Worm (Caenorhabditis elegans) whole organism, L1 larva: ENCODE measurements around the gene acs-7.

Experiments
- C16A3.4 ChIP-seq: fragments of 150-350 bp; optimal IDR thresholded peaks from 2 replicates; lab custom pipeline; 2014; ENCODE audit warnings: missing biosample characterization, missing genetic modification characterization
- Y116A8C.19 ChIP-seq: sonication (generic microtip); optimal IDR thresholded peaks from 2 replicates; lab custom pipeline; 2016; ENCODE audit warnings: missing compliant biosample characterization, missing genetic modification characterization, borderline replicate concordance
- aha-1 ChIP-seq: fragments of 150-350 bp; optimal IDR thresholded peaks from 2 replicates; lab custom pipeline; 2014; ENCODE audit warnings: missing biosample characterization, missing genetic modification characterization
- alr-1 ChIP-seq: fragments of 200-800 bp; sonication (Bioruptor generic); optimal IDR thresholded peaks from 2 replicates; lab custom pipeline; 2018; ENCODE audit warnings: borderline replicate concordance, mild to moderate bottlenecking, missing genetic modification characterization, missing compliant biosample characterization
- aly-2 ChIP-seq: fragments of 150-350 bp; optimal IDR thresholded peaks from 2 replicates; lab custom pipeline; 2014; ENCODE audit warnings: missing biosample characterization, missing genetic modification characterization
- ama-1 ChIP-seq: fragments of 150-350 bp; optimal IDR thresholded peaks from 2 replicates; lab custom pipeline; 2014
- ceh-8 ChIP-seq: fragments of 200-800 bp; sonication (Bioruptor generic); optimal IDR thresholded peaks from 2 replicates; lab custom pipeline; 2018; ENCODE audit warnings: mild to moderate bottlenecking, missing genetic modification characterization, moderate library complexity, missing compliant biosample characterization
- ceh-82 ChIP-seq, 3 experiments: fragments of 150-350 bp in 1 of 3; sonication (generic microtip) in 2 of 3; optimal IDR thresholded peaks; 2 replicates each; lab custom pipeline; 2014 to 2017; ENCODE audit warnings: missing biosample characterization in 3 of 3, missing genetic modification characterization in 3 of 3
- ceh-88 ChIP-seq: fragments of 200-800 bp; sonication (Bioruptor generic); IDR thresholded peaks from 2 replicates; pipeline ENCODE4 v1.3.6; 2022; ENCODE audit warnings: missing genetic modification characterization, missing compliant biosample characterization
- ceh-90 ChIP-seq: sonication (generic microtip); optimal IDR thresholded peaks from 2 replicates; lab custom pipeline; 2016; ENCODE audit warnings: missing genetic modification characterization, missing compliant biosample characterization
- dsc-1 ChIP-seq: sonication (generic microtip); optimal IDR thresholded peaks from 2 replicates; lab custom pipeline; 2016; ENCODE audit warnings: mild to moderate bottlenecking, missing genetic modification characterization, missing compliant biosample characterization
- efl-1 ChIP-seq, 4 experiments: fragments of 150-350 bp; optimal IDR thresholded peaks in 3 of 4; peaks in 1 of 4; 1 replicate in 1 of 4; 2 replicates in 3 of 4; lab custom pipeline; 2014; ENCODE audit warnings: missing biosample characterization in 2 of 4, missing genetic modification characterization in 2 of 4, missing genetic modification reagents in 2 of 4
- efl-3 ChIP-seq: fragments of 200-800 bp; sonication (Bioruptor generic); optimal IDR thresholded peaks from 2 replicates; lab custom pipeline; 2018; ENCODE audit warnings: mild to moderate bottlenecking, missing genetic modification characterization, missing compliant biosample characterization
- egl-13 ChIP-seq: sonication (generic microtip); optimal IDR thresholded peaks from 2 replicates; lab custom pipeline; 2016; ENCODE audit warnings: missing genotype, missing genetic modification reagents, missing genetic modification characterization, missing compliant biosample characterization
- egl-27 ChIP-seq, 2 experiments: fragments of 150-350 bp in 1 of 2; sonication (generic microtip); optimal IDR thresholded peaks; 3 replicates each; lab custom pipeline; 2017 to 2018; ENCODE audit warnings: missing biosample characterization in 2 of 2, missing genetic modification characterization in 2 of 2, missing genetic modification reagents in 2 of 2
- elt-2 ChIP-seq: sonication (generic microtip); optimal IDR thresholded peaks from 2 replicates; lab custom pipeline; 2016; ENCODE audit warnings: missing genetic modification characterization, mild to moderate bottlenecking, inconsistent platforms, missing compliant biosample characterization, missing genetic modification reagents
- elt-3 ChIP-seq, 6 experiments: fragments of 150-350 bp in 1 of 6; sonication (generic microtip); optimal IDR thresholded peaks; 2 replicates each; lab custom pipeline; 2017 to 2018; ENCODE audit warnings: missing biosample characterization in 6 of 6, missing genetic modification characterization in 6 of 6, inconsistent platforms in 1 of 6
- fkh-10 ChIP-seq: sonication (generic microtip); optimal IDR thresholded peaks from 2 replicates; lab custom pipeline; 2017; ENCODE audit warnings: missing biosample characterization, missing genetic modification reagents, missing genetic modification characterization
- fkh-4 ChIP-seq: sonication (generic microtip); optimal IDR thresholded peaks from 2 replicates; lab custom pipeline; 2016; ENCODE audit warnings: missing compliant biosample characterization, missing genetic modification characterization, borderline replicate concordance
- fos-1 ChIP-seq: fragments of 150-350 bp; optimal IDR thresholded peaks from 2 replicates; lab custom pipeline; 2014; ENCODE audit warnings: missing biosample characterization, missing genetic modification characterization
- grh-1 ChIP-seq: fragments of 200-800 bp; sonication (Bioruptor generic); IDR thresholded peaks from 2 replicates; pipeline ENCODE4 v1.3.6; 2022; ENCODE audit warnings: missing genetic modification reagents, missing genetic modification characterization, missing compliant biosample characterization
- hlh-17 ChIP-seq: fragments of 200-800 bp; sonication (Bioruptor generic); optimal IDR thresholded peaks from 2 replicates; lab custom pipeline; 2018; ENCODE audit warnings: missing genetic modification characterization, mild to moderate bottlenecking, missing compliant biosample characterization, moderate library complexity, borderline replicate concordance
- hpl-2 ChIP-seq: fragments of 150-350 bp; optimal IDR thresholded peaks from 2 replicates; lab custom pipeline; 2014; ENCODE audit warnings: missing biosample characterization, missing genetic modification reagents, missing genetic modification characterization
- irx-1 ChIP-seq: sonication (generic microtip); optimal IDR thresholded peaks from 2 replicates; lab custom pipeline; 2016; ENCODE audit warnings: missing genetic modification characterization, missing compliant biosample characterization
- isw-1 ChIP-seq: fragments of 200-800 bp; sonication (Bioruptor generic); IDR thresholded peaks from 2 replicates; pipeline ENCODE4 v1.3.6; 2022; ENCODE audit warnings: missing genetic modification characterization, missing compliant biosample characterization
- jun-1 ChIP-seq: fragments of 150-350 bp; optimal IDR thresholded peaks from 2 replicates; lab custom pipeline; 2014; ENCODE audit warnings: missing biosample characterization, missing genetic modification reagents, missing genetic modification characterization
- lir-3 ChIP-seq: sonication (generic microtip); optimal IDR thresholded peaks from 2 replicates; lab custom pipeline; 2016; ENCODE audit warnings: mild to moderate bottlenecking, missing genetic modification characterization, moderate library complexity, missing compliant biosample characterization; ENCODE audit not compliant: poor library complexity
- lsy-2 ChIP-seq, 2 experiments: fragments of 150-350 bp; optimal IDR thresholded peaks; 2 replicates each; lab custom pipeline; 2014; ENCODE audit warnings: missing biosample characterization in 2 of 2, missing genetic modification characterization in 2 of 2
- mab-9 ChIP-seq: fragments of 200-800 bp; sonication (Bioruptor generic); IDR thresholded peaks from 2 replicates; pipeline ENCODE4 v1.3.6; 2022; ENCODE audit warnings: missing genetic modification reagents, missing genetic modification characterization, missing compliant biosample characterization
- mdl-1 ChIP-seq, 2 experiments: fragments of 150-350 bp; optimal IDR thresholded peaks; 2 replicates each; lab custom pipeline; 2014 to 2017; ENCODE audit warnings: missing biosample characterization in 2 of 2, missing genetic modification characterization in 2 of 2, inconsistent platforms in 1 of 2
- mep-1 ChIP-seq: fragments of 150-350 bp; optimal IDR thresholded peaks from 2 replicates; lab custom pipeline; 2014; ENCODE audit warnings: missing biosample characterization, missing genetic modification characterization
- nhr-11 ChIP-seq: fragments of 150-350 bp; optimal IDR thresholded peaks from 2 replicates; lab custom pipeline; 2014; ENCODE audit warnings: missing biosample characterization, missing genetic modification characterization
- nhr-12 ChIP-seq: sonication (generic microtip); optimal IDR thresholded peaks from 2 replicates; lab custom pipeline; 2017; ENCODE audit warnings: missing biosample characterization, missing genetic modification characterization
- nhr-20 ChIP-seq: sonication (generic microtip); optimal IDR thresholded peaks from 2 replicates; lab custom pipeline; 2016; ENCODE audit warnings: mild to moderate bottlenecking, missing genetic modification characterization, missing compliant biosample characterization
- nhr-237 ChIP-seq: fragments of 150-350 bp; optimal IDR thresholded peaks from 2 replicates; lab custom pipeline; 2014; ENCODE audit warnings: missing biosample characterization, missing genetic modification characterization
- nhr-28 ChIP-seq: fragments of 150-350 bp; optimal IDR thresholded peaks from 2 replicates; lab custom pipeline; 2014; ENCODE audit warnings: missing biosample characterization, missing genetic modification characterization
- nhr-47 ChIP-seq: sonication (generic microtip); optimal IDR thresholded peaks from 2 replicates; lab custom pipeline; 2016; ENCODE audit warnings: mild to moderate bottlenecking, missing genetic modification characterization, moderate library complexity, missing compliant biosample characterization
- nhr-71 ChIP-seq: sonication (generic microtip); optimal IDR thresholded peaks from 2 replicates; lab custom pipeline; 2016; ENCODE audit warnings: mild to moderate bottlenecking, missing genetic modification characterization, moderate library complexity, missing compliant biosample characterization
- nhr-76 ChIP-seq: sonication (generic microtip); optimal IDR thresholded peaks from 2 replicates; lab custom pipeline; 2017; ENCODE audit warnings: missing biosample characterization, missing genetic modification characterization
- nhr-77 ChIP-seq: fragments of 150-350 bp; optimal IDR thresholded peaks from 2 replicates; lab custom pipeline; 2014; ENCODE audit warnings: missing biosample characterization, missing genetic modification characterization
- pag-3 ChIP-seq: sonication (generic microtip); optimal IDR thresholded peaks from 2 replicates; lab custom pipeline; 2017; ENCODE audit warnings: missing genetic modification characterization, mild to moderate bottlenecking, missing compliant biosample characterization, antibody characterized with exemption, borderline replicate concordance; ENCODE audit not compliant: insufficient read depth
- rnt-1 ChIP-seq: sonication (generic microtip); optimal IDR thresholded peaks from 2 replicates; lab custom pipeline; 2016; ENCODE audit warnings: mild to moderate bottlenecking, missing genetic modification characterization, moderate library complexity, missing compliant biosample characterization
- snpc-4 ChIP-seq: fragments of 150-350 bp; optimal IDR thresholded peaks from 2 replicates; lab custom pipeline; 2014; ENCODE audit warnings: missing biosample characterization, missing genetic modification characterization
- sptf-1 ChIP-seq: fragments of 150-350 bp; optimal IDR thresholded peaks from 2 replicates; lab custom pipeline; 2014; ENCODE audit warnings: missing biosample characterization, missing genetic modification characterization
- swsn-7 ChIP-seq: sonication (generic microtip); optimal IDR thresholded peaks from 2 replicates; lab custom pipeline; 2016; ENCODE audit warnings: missing genetic modification characterization, missing compliant biosample characterization
- unc-30 ChIP-seq: sonication (generic microtip); optimal IDR thresholded peaks from 2 replicates; lab custom pipeline; 2017; ENCODE audit warnings: missing biosample characterization, missing genetic modification characterization
- unc-62 ChIP-seq: fragments of 150-350 bp; optimal IDR thresholded peaks from 2 replicates; lab custom pipeline; 2014; ENCODE audit warnings: missing biosample characterization, missing genetic modification reagents, missing genetic modification characterization
- vab-15 ChIP-seq: sonication (generic microtip); optimal IDR thresholded peaks from 2 replicates; lab custom pipeline; 2017; ENCODE audit warnings: missing genotype, mild to moderate bottlenecking, missing genetic modification characterization, missing compliant biosample characterization
- xbp-1 ChIP-seq: sonication (generic microtip); optimal IDR thresholded peaks from 2 replicates; lab custom pipeline; 2016; ENCODE audit warnings: missing genetic modification characterization, missing compliant biosample characterization
- zag-1 ChIP-seq: fragments of 150-350 bp; optimal IDR thresholded peaks from 2 replicates; lab custom pipeline; 2014; ENCODE audit warnings: missing biosample characterization, missing genetic modification characterization
- ztf-11 ChIP-seq, 2 experiments: sonication (generic microtip); optimal IDR thresholded peaks; 2 replicates each; lab custom pipeline; 2016 to 2017; ENCODE audit warnings: missing genetic modification characterization in 2 of 2, missing biosample characterization in 1 of 2, missing compliant biosample characterization in 1 of 2

The acs-7 gene

ce11 chrII:9261931-9262562 is 29.8 kb upstream of the acs-7 start, which contains the start of gene aqp-2:
Gene aqp-2, minus strand, starts transcription at chrII:9261981.
- no peak; the same call in 1 of the 2 replicates for TF ChIP-seq ceh-88 (GFP tag; lab: Robert Waterston, UW)
- no peak for TF ChIP-seq nhr-76 (tag; lab: Kevin White, UChicago)
- no peak for TF ChIP-seq elt-3 (tag; optimal IDR thresholded peaks at IDR 0.05; lab: Kevin White, UChicago)
- peak in 1 of 2 experiments; percentile 26 for TF ChIP-seq efl-1 (optimal IDR thresholded peaks at IDR 0.05; lab: Kevin White, UChicago)
- no peak for TF ChIP-seq efl-1 (GFP tag; optimal IDR thresholded peaks at IDR 0.05 in 1 of 2; lab: Kevin White, UChicago)
- no peak for TF ChIP-seq Y116A8C.19
- TF ChIP-seq sptf-1 (tag; lab: Kevin White, UChicago) = no peak
- no peak for TF ChIP-seq vab-15
- no peak for TF ChIP-seq lir-3 (tag; lab: Kevin White, UChicago)
- no peak for TF ChIP-seq unc-62 (GFP tag; lab: Kevin White, UChicago)
- TF ChIP-seq nhr-77 = no peak
- TF ChIP-seq hpl-2 = no peak
- no peak for TF ChIP-seq nhr-11
- no peak for TF ChIP-seq aha-1 (tag; lab: Kevin White, UChicago)
- peak; percentile 36 for TF ChIP-seq xbp-1 (tag; lab: Kevin White, UChicago)
- TF ChIP-seq nhr-12 (tag; lab: Kevin White, UChicago) = no peak
- peak; percentile 47 for TF ChIP-seq fos-1
- peak; percentile 73 for TF ChIP-seq rnt-1 (tag; lab: Kevin White, UChicago)
- no peak for TF ChIP-seq isw-1
- peak; percentile 86 for TF ChIP-seq nhr-71 (tag; lab: Kevin White, UChicago)
- peak in 1 of 2 experiments; percentile 26 for TF ChIP-seq ztf-11 (tag; optimal IDR thresholded peaks at IDR 0.05; lab: Kevin White, UChicago)
- no peak for TF ChIP-seq ceh-8 (GFP tag; lab: Kevin White, UChicago)
- TF ChIP-seq ceh-82 (tag; optimal IDR thresholded peaks at IDR 0.05; lab: Kevin White, UChicago) = no peak
- TF ChIP-seq nhr-20 = peak; percentile 74
- no peak for TF ChIP-seq snpc-4
- no peak for TF ChIP-seq mab-9 (GFP tag; lab: Robert Waterston, UW)
- TF ChIP-seq nhr-47 (tag; lab: Kevin White, UChicago) = peak; percentile 30
- no peak for TF ChIP-seq hlh-17 (GFP tag; lab: Kevin White, UChicago)
- TF ChIP-seq fkh-4 = no peak
- TF ChIP-seq ama-1 (lab: Kevin White, UChicago) = no peak
- TF ChIP-seq dsc-1 (tag; lab: Kevin White, UChicago) = peak; percentile 21
- TF ChIP-seq zag-1 (tag; lab: Kevin White, UChicago) = no peak
- TF ChIP-seq jun-1 = no peak
- TF ChIP-seq nhr-237 (tag; lab: Kevin White, UChicago) = no peak
- TF ChIP-seq elt-2 (tag; lab: Kevin White, UChicago) = no peak
- no peak for TF ChIP-seq grh-1 (GFP tag; lab: Robert Waterston, UW)
- no peak for TF ChIP-seq ceh-90 (tag; lab: Kevin White, UChicago)
- TF ChIP-seq aly-2 (tag; lab: Kevin White, UChicago) = no peak
- no peak for TF ChIP-seq C16A3.4
- TF ChIP-seq lsy-2 (tag; optimal IDR thresholded peaks at IDR 0.05; lab: Kevin White, UChicago) = peak; percentile 22 to 56
- TF ChIP-seq pag-3 (tag; lab: Kevin White, UChicago) = peak; percentile 84
- TF ChIP-seq fkh-10 = no peak
- no peak for TF ChIP-seq mdl-1 (tag; optimal IDR thresholded peaks at IDR 0.05; lab: Kevin White, UChicago)
- no peak for TF ChIP-seq efl-3
- no peak for TF ChIP-seq nhr-28 (tag; lab: Kevin White, UChicago)
- TF ChIP-seq unc-30 = no peak
- TF ChIP-seq mep-1 (tag; lab: Kevin White, UChicago) = peak; percentile 53
- TF ChIP-seq egl-27 (tag; optimal IDR thresholded peaks at IDR 0.05; lab: Kevin White, UChicago) = no peak
- peak; percentile 35 for TF ChIP-seq swsn-7 (tag; lab: Kevin White, UChicago)
- TF ChIP-seq irx-1 (tag; lab: Kevin White, UChicago) = peak; percentile 40
- peak; percentile 22 for TF ChIP-seq egl-13 (tag; lab: Kevin White, UChicago)
- TF ChIP-seq alr-1 (tag; lab: Kevin White, UChicago) = no peak
